Worm (Caenorhabditis elegans) whole organism, midembryonic: ENCODE measurements around the gene F10D7.4.

Source experiments
- flt-1 ChIP-seq: fragments of 200-800 bp; sonication (Bioruptor generic); IDR thresholded peaks from 2 replicates; pipeline ENCODE4 v1.3.6; 2022; ENCODE audit warnings: missing genetic modification characterization, missing compliant biosample characterization
- klf-2 ChIP-seq: fragments of 200-800 bp; sonication (Bioruptor generic); conservative IDR thresholded peaks from 2 replicates; pipeline ENCODE4 v1.3.6; 2022; ENCODE audit warnings: missing genetic modification reagents, missing genetic modification characterization, missing compliant biosample characterization
- med-1 ChIP-seq: sonication (generic microtip); optimal IDR thresholded peaks from 2 replicates; lab custom pipeline; 2017; ENCODE audit warnings: missing genetic modification characterization, mild to moderate bottlenecking, missing compliant biosample characterization, antibody characterized with exemption, missing genetic modification reagents; ENCODE audit not compliant: insufficient read depth
- tab-1 ChIP-seq: fragments of 200-800 bp; sonication (Bioruptor generic); IDR thresholded peaks from 2 replicates; pipeline ENCODE4 v1.3.6; 2022; ENCODE audit warnings: missing genetic modification characterization, missing compliant biosample characterization
- ztf-23 ChIP-seq: fragments of 200-800 bp; sonication (Bioruptor generic); IDR thresholded peaks from 2 replicates; pipeline ENCODE4 v1.3.6; 2022; ENCODE audit warnings: missing genetic modification reagents, missing genetic modification characterization, missing compliant biosample characterization

- TF ChIP-seq tab-1 (GFP tag; lab: Robert Waterston, UW) (no peak), med-1 (GFP tag; lab: Kevin White, UChicago) (no peak), ztf-23 (no peak), flt-1 (no peak), klf-2 (no peak)
Measured at ce11 chrX:17374534-17374933, 7.3 kb downstream of the F10D7.4 start, which contains the start of gene F10D7.3.
